Worm (Caenorhabditis elegans) whole organism, L4 larva: Measurements from ENCODE around the gene srh-137.

Experiments
- F26F4.8 ChIP-seq: fragments of 200-800 bp; sonication (Bioruptor generic); conservative IDR thresholded peaks from 2 replicates; pipeline ENCODE4 v1.3.6; 2022; ENCODE audit warnings: missing genetic modification characterization, missing compliant biosample characterization
- egl-43 ChIP-seq: fragments of 200-800 bp; sonication (Bioruptor generic); IDR thresholded peaks from 2 replicates; pipeline ENCODE4 v1.3.6; 2022; ENCODE audit warnings: missing genetic modification reagents, missing genetic modification characterization, missing compliant biosample characterization
- hlh-11 ChIP-seq: fragments of 200-800 bp; sonication (Bioruptor generic); optimal IDR thresholded peaks from 2 replicates; lab custom pipeline; 2018; ENCODE audit warnings: mild to moderate bottlenecking, missing genetic modification characterization, missing compliant biosample characterization
- hmg-1.1 ChIP-seq: fragments of 200-800 bp; sonication (Bioruptor generic); IDR thresholded peaks from 2 replicates; pipeline ENCODE4 v1.3.6; 2022; ENCODE audit warnings: missing genetic modification reagents, missing genetic modification characterization, missing compliant biosample characterization
- mep-1 ChIP-seq: fragments of 150-350 bp; sonication (generic microtip); optimal IDR thresholded peaks from 3 replicates; lab custom pipeline; 2014; ENCODE audit warnings: missing biosample characterization, missing genetic modification characterization
- nhr-77 ChIP-seq: fragments of 150-350 bp; optimal IDR thresholded peaks from 2 replicates; lab custom pipeline; 2014; ENCODE audit warnings: missing biosample characterization, missing genetic modification characterization
- set-16 ChIP-seq: fragments of 200-800 bp; sonication (Bioruptor generic); IDR thresholded peaks from 2 replicates; pipeline ENCODE4 v1.3.6; 2022; ENCODE audit warnings: missing genetic modification reagents, missing genetic modification characterization, missing compliant biosample characterization
- snpc-4 ChIP-seq: fragments of 150-350 bp; optimal IDR thresholded peaks from 2 replicates; lab custom pipeline; 2014; ENCODE audit warnings: missing biosample characterization, missing genetic modification characterization
- unc-130 ChIP-seq: sonication (generic microtip); optimal IDR thresholded peaks from 2 replicates; lab custom pipeline; 2016; ENCODE audit warnings: missing genetic modification reagents, missing genetic modification characterization, missing compliant biosample characterization
- zag-1 ChIP-seq: fragments of 150-350 bp; optimal IDR thresholded peaks from 2 replicates; lab custom pipeline; 2014; ENCODE audit warnings: missing biosample characterization, missing genetic modification characterization

DNA sequence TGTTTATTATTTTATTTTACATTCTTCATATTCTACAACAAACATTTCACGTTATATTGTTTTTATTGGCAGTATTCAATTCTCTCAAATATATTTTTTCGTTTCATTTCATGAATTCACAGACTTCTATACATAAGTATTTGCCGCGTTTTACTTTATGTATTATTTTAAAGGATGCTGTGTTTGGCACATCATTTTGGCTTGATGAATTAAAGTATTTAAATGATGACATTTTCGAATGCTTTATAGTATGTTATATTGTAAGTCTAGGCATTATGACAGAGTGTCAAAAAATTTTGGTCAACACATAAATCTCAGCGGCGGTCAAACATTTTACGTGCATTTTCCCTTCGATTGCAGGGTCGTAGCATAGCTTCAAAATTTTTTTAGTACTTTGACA is 21.0 kb downstream of the srh-137 start:
- TF ChIP-seq mep-1 (tag; lab: Kevin White, UChicago) = no peak
- TF ChIP-seq hmg-1.1 (GFP tag; lab: Robert Waterston, UW) = no peak
- no peak for TF ChIP-seq hlh-11 (tag; lab: Kevin White, UChicago)
- TF ChIP-seq zag-1 (tag; lab: Kevin White, UChicago) = no peak
- no peak for TF ChIP-seq snpc-4 (tag; lab: Kevin White, UChicago)
- no peak for TF ChIP-seq F26F4.8 (GFP tag; lab: Robert Waterston, UW)
- no peak for TF ChIP-seq set-16 (GFP tag; lab: Robert Waterston, UW)
- no peak for TF ChIP-seq nhr-77
- TF ChIP-seq egl-43 (GFP tag; lab: Robert Waterston, UW) = no peak
- no peak for TF ChIP-seq unc-130 (GFP tag; lab: Kevin White, UChicago)
